Worm (Caenorhabditis elegans): ENCODE data around the gene C11E4.7.

ce11 chrX:9653478-9653877 is 36.5 kb downstream of the C11E4.7 start:
- TF ChIP-seq pha-4 (tag; optimal IDR thresholded peaks at IDR 0.05) (no peak), nhr-76 (tag; optimal IDR thresholded peaks at IDR 0.05) (no peak), nfya-1 (tag; optimal IDR thresholded peaks at IDR 0.05; ENCODE audit: insufficient read depth) (no peak), daf-12 (tag; optimal IDR thresholded peaks at IDR 0.05) (no peak), ama-1 (optimal IDR thresholded peaks at IDR 0.05) (no peak), elt-2 (tag; optimal IDR thresholded peaks at IDR 0.05) (no peak), nhr-12 (tag; optimal IDR thresholded peaks at IDR 0.05) (no peak), unc-62 (GFP tag; optimal IDR thresholded peaks at IDR 0.05) (no peak), nhr-77 (tag; optimal IDR thresholded peaks at IDR 0.05) (no peak), lin-39 (tag; optimal IDR thresholded peaks at IDR 0.05) (no peak), nhr-237 (tag; optimal IDR thresholded peaks at IDR 0.05) (no peak), ztf-11 (tag; optimal IDR thresholded peaks at IDR 0.05) (no peak), snpc-4 (tag; optimal IDR thresholded peaks at IDR 0.05) (no peak)

Measured in whole organism, L3 larva.